Worm (Caenorhabditis elegans) whole organism, L2 larva: ENCODE results near the gene pct-1.

Source experiments
- F13H6.1 ChIP-seq: sonication (generic microtip); optimal IDR thresholded peaks from 2 replicates; lab custom pipeline; 2016; ENCODE audit warnings: missing genetic modification characterization, missing compliant biosample characterization
- alr-1 ChIP-seq: fragments of 150-350 bp; optimal IDR thresholded peaks from 2 replicates; lab custom pipeline; 2014; ENCODE audit warnings: missing biosample characterization, missing genetic modification characterization
- lin-11 ChIP-seq: fragments of 150-350 bp; sonication (generic microtip); optimal IDR thresholded peaks from 2 replicates; lab custom pipeline; 2014; ENCODE audit warnings: missing biosample characterization, missing genetic modification characterization, inconsistent platforms, mixed read lengths
- lsy-2 ChIP-seq, 2 experiments: fragments of 150-350 bp in 1 of 2; sonication (generic microtip) in 1 of 2; optimal IDR thresholded peaks; 2 replicates each; lab custom pipeline; 2014 to 2017; ENCODE audit warnings: missing biosample characterization in 2 of 2, missing genetic modification characterization in 2 of 2
- nhr-77 ChIP-seq: fragments of 150-350 bp; optimal IDR thresholded peaks from 2 replicates; lab custom pipeline; 2014; ENCODE audit warnings: missing biosample characterization, missing genetic modification characterization
- unc-55 ChIP-seq: fragments of 150-350 bp; sonication (generic microtip); optimal IDR thresholded peaks from 3 replicates; lab custom pipeline; 2014; ENCODE audit warnings: missing biosample characterization, missing genetic modification reagents, missing genetic modification characterization
- ztf-11 ChIP-seq: sonication (generic microtip); optimal IDR thresholded peaks from 2 replicates; lab custom pipeline; 2017; ENCODE audit warnings: missing biosample characterization, missing genetic modification characterization

- TF ChIP-seq F13H6.1 (no peak), nhr-77 (tag; lab: Kevin White, UChicago) (no peak), alr-1 (tag; lab: Kevin White, UChicago) (no peak), lin-11 (tag; lab: Kevin White, UChicago) (no peak), lsy-2 (tag; optimal IDR thresholded peaks at IDR 0.05; lab: Kevin White, UChicago) (no peak), ztf-11 (tag; lab: Kevin White, UChicago) (no peak), unc-55 (GFP tag; lab: Kevin White, UChicago) (no peak)
Observed at ce11 chrIV:8126902-8127301, 49.4 kb upstream of the pct-1 start, which contains the start of gene ceph-41.
